Fruit fly (Drosophila melanogaster): ENCODE data around the gene PGRP-LB.

PGRP-LB gene

DNA sequence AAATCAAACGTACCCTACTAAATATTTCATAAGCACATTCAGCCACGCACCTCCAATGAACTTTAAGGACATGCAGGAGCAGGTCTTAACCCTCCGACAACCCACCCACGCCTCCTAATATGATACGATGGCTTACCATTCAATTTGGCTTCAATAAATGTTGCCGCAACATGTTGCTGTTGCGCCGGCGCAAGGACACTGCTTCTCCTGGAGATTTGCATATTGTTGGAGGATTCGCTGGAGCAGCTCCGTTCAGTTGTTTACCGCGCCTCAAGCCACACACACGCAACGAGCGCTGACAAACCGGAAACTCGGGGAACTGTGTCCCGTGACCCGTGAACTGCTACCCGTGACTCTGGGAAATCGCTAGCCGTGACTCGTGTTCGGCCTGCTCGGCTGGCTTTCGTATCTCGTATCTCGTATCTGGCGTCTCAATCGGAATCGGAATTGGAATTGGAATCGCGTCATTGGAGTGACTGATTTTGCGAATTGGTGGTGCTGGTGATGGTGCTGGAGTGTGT lies 39.4 kb upstream of the PGRP-LB start, which contains the start of gene dpr5 (continued):
- TF ChIP-seq D19A (tag; optimal IDR thresholded peaks at IDR 0.05) (no peak), CG42726 (GFP tag; IDR thresholded peaks at IDR 0.05; ENCODE audit: partially characterized antibody) (0 out of 2 replicates have a peak, but pooled peaks have one; percentile 12), CG9437 (GFP tag; optimal IDR thresholded peaks at IDR 0.05) (peak; percentile 80), Antp (GFP tag; optimal IDR thresholded peaks at IDR 0.05) (no peak), cwo (GFP tag; optimal IDR thresholded peaks at IDR 0.05) (no peak), tin (GFP tag; optimal IDR thresholded peaks at IDR 0.05) (no peak), lmd (GFP tag; IDR thresholded peaks at IDR 0.05) (no peak), wor (GFP tag; IDR thresholded peaks at IDR 0.05) (no peak), Ssrp (tag; optimal IDR thresholded peaks at IDR 0.05) (no peak), ap (GFP tag; IDR thresholded peaks at IDR 0.05) (no peak), YL-1 (GFP tag; optimal IDR thresholded peaks at IDR 0.05) (no peak), CG14860 (GFP tag; IDR thresholded peaks at IDR 0.05; ENCODE audit: partially characterized antibody) (no peak), CG17359 (tag; optimal IDR thresholded peaks at IDR 0.05) (no peak), B-H1 (GFP tag; IDR thresholded peaks at IDR 0.05) (no peak), CG6175 (GFP tag; IDR thresholded peaks at IDR 0.05) (no peak), CG15011 (GFP tag; optimal IDR thresholded peaks at IDR 0.05) (no peak), Jarid2 (GFP tag; optimal IDR thresholded peaks at IDR 0.05) (peak; percentile 86), CG33213 (GFP tag; optimal IDR thresholded peaks at IDR 0.05) (no peak), Adf1 (GFP tag; IDR thresholded peaks at IDR 0.05) (no peak), CG13894 (tag; optimal IDR thresholded peaks at IDR 0.05) (peak; percentile 72), CG43689 (GFP tag; IDR thresholded peaks at IDR 0.05) (no peak), CG14441 (GFP tag; IDR thresholded peaks at IDR 0.05) (no peak), chinmo (GFP tag; IDR thresholded peaks at IDR 0.05; ENCODE audit: partially characterized antibody) (0 out of 4 replicates have a peak, but pooled peaks have one; percentile 13), zen2 (GFP tag; IDR thresholded peaks at IDR 0.05; ENCODE audit: partially characterized antibody) (no peak), CG18599 (GFP tag; optimal IDR thresholded peaks at IDR 0.05) (peak; percentile 34), grn (GFP tag; optimal IDR thresholded peaks at IDR 0.05) (peak; percentile 35), nau (GFP tag; optimal IDR thresholded peaks at IDR 0.05) (no peak), gsb (GFP tag; IDR thresholded peaks at IDR 0.05) (no peak), Mes4 (GFP tag; optimal IDR thresholded peaks at IDR 0.05) (no peak), grau (tag; optimal IDR thresholded peaks at IDR 0.05) (no peak), CG18764 (GFP tag; optimal IDR thresholded peaks at IDR 0.05) (no peak), Ets65A (GFP tag) (peak; percentile 66), ewg (GFP tag; optimal IDR thresholded peaks at IDR 0.05) (peak; percentile 83), Oaz (GFP tag; IDR thresholded peaks at IDR 0.05) (no peak), CG8290 (GFP tag; optimal IDR thresholded peaks at IDR 0.05) (no peak), CG8290 (tag; optimal IDR thresholded peaks at IDR 0.05) (peak in 1 of 2 experiments; percentile 52), dimm (GFP tag; IDR thresholded peaks at IDR 0.05) (no peak), Poxn (GFP tag; IDR thresholded peaks at IDR 0.05) (no peak), btn (GFP tag; optimal IDR thresholded peaks at IDR 0.05) (no peak), CG6813 (GFP tag; optimal IDR thresholded peaks at IDR 0.05) (no peak), CG11504 (tag; optimal IDR thresholded peaks at IDR 0.05) (peak; percentile 97), CG18262 (tag; optimal IDR thresholded peaks at IDR 0.05) (no peak), Nf-YB (GFP tag; optimal IDR thresholded peaks at IDR 0.05) (no peak), jumu (GFP tag; optimal IDR thresholded peaks at IDR 0.05) (no peak), Dp (GFP tag; optimal IDR thresholded peaks at IDR 0.05) (no peak), NC2α (GFP tag; optimal IDR thresholded peaks at IDR 0.05) (no peak), mld (GFP tag; IDR thresholded peaks at IDR 0.05; ENCODE audit: partially characterized antibody) (no peak), Dek (tag; optimal IDR thresholded peaks at IDR 0.05) (no peak), zen (tag; optimal IDR thresholded peaks at IDR 0.05) (no peak), ham (GFP tag; IDR thresholded peaks at IDR 0.05) (no peak), CG6254 (GFP tag; optimal IDR thresholded peaks at IDR 0.05) (no peak)
